Fruit fly (Drosophila melanogaster) S2 (cell line): Measurements from ENCODE around the gene CG17147.

Experiments used
- CG8478 ChIP-seq: fragments of >200 bp; optimal IDR thresholded peaks from 2 replicates; lab custom pipeline; 2018
- CTCF ChIP-seq, 2 experiments: fragments of >200 bp; optimal IDR thresholded peaks; 2 replicates each; lab custom pipeline; 2018

CG17147 gene

DNA sequence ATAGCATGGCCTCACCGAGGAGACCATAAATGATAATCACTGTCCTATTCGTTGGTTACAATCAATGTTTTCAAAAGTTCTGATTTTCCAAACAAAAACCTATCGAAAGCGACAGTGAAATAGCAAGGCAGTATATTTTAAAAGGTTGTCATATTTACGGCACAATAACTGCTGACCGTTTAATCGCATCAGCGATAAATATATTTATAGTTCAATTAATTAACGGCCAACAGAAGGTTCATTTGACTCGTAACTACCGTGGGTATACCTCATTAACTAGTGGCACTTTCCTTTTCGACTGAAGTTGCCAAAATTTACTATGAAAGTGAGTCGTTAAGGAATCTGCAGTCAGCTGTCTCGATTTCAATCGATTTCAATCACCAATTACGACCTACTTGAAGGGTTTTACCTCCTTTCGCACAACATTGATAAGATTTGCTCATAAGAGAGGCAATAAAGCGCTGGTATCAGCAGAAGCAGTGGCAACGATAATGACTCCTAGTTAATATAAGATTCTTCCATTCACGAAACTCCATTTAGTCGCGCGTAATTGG, at the start of gene CG17147:
Gene CG17147, plus strand, starts transcription at position 535 of the 554 bp plus-strand sequence.
- no peak for TF ChIP-seq CG8478 (lab: Kevin White, UChicago)

DNA sequence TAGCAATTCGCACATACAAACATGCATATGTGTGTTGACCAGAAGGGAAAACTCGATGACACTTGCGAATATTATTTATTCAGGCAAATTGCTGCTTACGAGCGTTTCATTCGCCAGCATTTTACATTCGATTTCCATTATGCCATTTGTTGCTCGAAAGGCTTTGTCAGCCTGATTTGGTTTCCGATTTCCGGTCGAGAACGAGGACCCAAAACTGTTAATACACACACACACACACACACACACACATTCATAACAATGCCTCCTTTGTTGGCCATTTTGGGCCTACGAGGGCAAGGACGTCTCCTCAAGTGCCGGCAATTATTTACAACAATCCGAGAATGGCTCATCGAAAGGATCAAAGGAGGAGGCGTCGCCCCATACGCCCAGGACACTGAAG, 46.0 kb upstream of the CG17147 start:
- TF ChIP-seq CTCF (optimal IDR thresholded peaks at IDR 0.05; lab: Kevin White, UChicago) = no peak
- no peak for TF ChIP-seq CG8478 (lab: Kevin White, UChicago)

- TF ChIP-seq CTCF (optimal IDR thresholded peaks at IDR 0.05; lab: Kevin White, UChicago) = no peak
- TF ChIP-seq CG8478 (lab: Kevin White, UChicago) = no peak
These were observed 45.6 kb upstream of the CG17147 start for dm6 chr3L:20178101-20178500.

- TF ChIP-seq CG8478 (lab: Kevin White, UChicago) (no peak), CTCF (optimal IDR thresholded peaks at IDR 0.05; lab: Kevin White, UChicago) (no peak)
These were observed 40.9 kb upstream of the CG17147 start for dm6 chr3L:20182799-20183198.

DNA sequence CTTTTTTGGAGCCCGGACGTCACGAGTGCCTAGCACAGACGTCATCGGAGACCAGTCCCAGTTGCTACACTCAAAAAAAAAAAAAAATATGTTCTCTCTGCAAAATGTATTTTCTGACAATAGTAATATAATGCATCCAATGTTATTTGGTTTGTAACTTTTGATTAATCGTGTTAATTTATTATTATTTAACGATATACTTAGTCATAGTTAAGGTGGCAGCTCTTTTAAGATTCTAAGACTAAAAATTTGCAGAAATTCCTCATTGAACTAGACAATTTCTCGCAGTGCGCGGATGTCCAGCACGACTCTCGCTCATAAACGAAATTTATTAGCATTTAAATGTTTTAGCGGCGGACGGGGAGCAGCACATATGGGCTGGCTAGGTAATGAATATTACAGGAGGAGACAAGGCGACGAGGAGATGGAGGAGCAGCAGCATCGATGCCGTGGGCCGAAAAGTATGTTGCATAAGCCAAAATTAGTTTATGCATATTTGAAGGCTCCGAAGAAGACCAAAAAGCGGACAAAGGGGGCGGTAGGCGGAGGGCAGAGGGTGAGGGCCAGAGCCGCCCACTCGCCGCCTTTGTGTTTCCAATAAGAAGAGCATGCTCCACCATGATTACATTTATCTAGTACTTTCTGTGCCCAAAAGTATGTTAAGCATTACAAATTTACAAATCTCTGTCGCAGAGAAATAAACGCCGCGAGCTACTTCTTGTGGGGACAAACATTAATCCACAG, 40.2 kb upstream of the CG17147 start:
- TF ChIP-seq CTCF (optimal IDR thresholded peaks at IDR 0.05; lab: Kevin White, UChicago) (no peak), CG8478 (lab: Kevin White, UChicago) (no peak)

DNA sequence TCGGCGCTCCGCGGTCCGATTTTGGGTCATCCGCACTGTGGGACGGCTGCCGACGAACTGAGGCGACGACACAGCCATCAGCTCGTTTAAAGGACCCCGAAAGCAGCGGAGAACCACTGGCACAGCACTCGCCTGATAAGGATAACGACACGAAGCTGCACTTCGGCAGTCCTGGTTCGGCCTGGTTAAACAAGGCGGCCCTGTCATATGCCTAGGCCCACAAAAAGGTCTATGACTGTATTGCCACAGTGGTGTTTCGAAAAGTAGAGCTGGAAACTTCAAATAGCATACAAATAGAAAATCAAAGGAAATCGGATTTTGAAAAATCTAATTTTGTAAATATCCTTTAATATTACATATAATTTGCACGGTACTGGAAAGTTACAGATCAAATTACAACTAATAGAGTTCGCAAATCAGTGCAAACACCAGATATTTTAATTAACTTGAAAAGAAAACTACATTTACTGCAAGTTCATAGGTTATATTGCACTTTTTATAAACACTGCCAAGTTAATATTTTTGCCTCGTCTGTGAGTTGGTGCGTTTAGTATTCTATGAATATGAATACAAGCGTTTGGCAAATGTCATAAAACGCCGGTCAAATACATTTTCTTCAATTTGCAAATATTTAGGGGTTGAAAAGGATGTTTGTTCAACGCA, 38.4 kb upstream of the CG17147 start:
- TF ChIP-seq CTCF (optimal IDR thresholded peaks at IDR 0.05; lab: Kevin White, UChicago) (no peak), CG8478 (lab: Kevin White, UChicago) (no peak)

DNA sequence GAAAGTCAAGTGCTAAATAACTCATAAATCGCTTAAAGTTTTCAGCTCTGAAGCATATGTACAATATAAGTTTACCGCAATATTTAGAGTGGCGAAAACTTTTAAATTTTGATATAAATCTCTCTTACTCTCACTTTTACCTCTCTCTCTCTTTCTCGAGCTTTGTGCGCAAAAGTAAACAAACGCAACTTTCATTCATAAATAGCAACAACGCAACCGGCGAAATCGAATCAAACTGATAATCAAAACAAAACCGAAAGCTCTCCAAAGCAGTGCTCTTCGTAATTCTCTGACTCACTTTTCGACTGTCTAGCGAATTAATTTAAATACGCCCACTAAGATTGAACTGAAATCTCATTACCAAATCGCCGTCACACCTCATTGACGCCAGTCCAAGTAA, 37.8 kb upstream of the CG17147 start:
- TF ChIP-seq CG8478 (lab: Kevin White, UChicago) = no peak
- TF ChIP-seq CTCF (optimal IDR thresholded peaks at IDR 0.05; lab: Kevin White, UChicago) = no peak

- TF ChIP-seq CTCF (optimal IDR thresholded peaks at IDR 0.05; lab: Kevin White, UChicago) (no peak), CG8478 (lab: Kevin White, UChicago) (no peak)
These were observed 37.3 kb upstream of the CG17147 start for dm6 chr3L:20186294-20187020.

DNA sequence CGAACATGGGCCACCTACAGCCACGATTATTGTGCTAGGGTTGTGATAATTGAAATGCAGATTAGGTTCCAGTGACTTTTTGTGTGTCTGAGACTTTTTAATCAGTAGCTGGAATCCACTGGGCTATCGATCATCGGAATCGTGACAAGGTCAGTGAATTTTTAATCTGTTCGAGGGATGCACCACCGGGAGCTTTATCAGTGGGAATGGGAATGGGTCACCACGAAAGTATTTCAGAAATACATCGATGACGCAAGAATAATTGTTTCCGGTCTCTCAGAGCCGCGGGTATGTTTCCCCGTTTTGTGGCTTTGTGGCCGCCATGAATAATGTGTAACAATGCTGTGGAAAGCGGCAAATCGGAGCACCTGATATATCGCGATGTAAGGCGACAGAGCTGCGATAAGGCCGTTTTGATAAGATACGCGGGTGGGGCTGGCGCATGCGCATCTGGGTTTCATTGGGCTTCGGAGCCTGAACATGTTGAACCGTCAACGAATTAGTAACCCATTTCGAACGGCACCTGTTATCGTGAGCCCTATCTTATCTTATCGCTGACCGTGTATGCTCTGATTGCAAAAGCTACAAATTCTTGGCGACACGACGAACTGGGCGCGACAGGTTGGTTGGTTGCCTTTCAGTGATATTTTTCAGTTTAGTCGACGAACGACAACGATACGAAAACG, 35.7 kb upstream of the CG17147 start, which contains the start of gene Ssk:
Gene Ssk, plus strand, starts transcription at position 638 of the 686 bp plus-strand sequence.
- no peak for TF ChIP-seq CTCF (optimal IDR thresholded peaks at IDR 0.05; lab: Kevin White, UChicago)
- TF ChIP-seq CG8478 (lab: Kevin White, UChicago) = no peak

dm6 chr3L:20191848-20192247, 31.9 kb upstream of the CG17147 start:
- no peak for TF ChIP-seq CG8478 (lab: Kevin White, UChicago)
- no peak for TF ChIP-seq CTCF (optimal IDR thresholded peaks at IDR 0.05; lab: Kevin White, UChicago)

DNA sequence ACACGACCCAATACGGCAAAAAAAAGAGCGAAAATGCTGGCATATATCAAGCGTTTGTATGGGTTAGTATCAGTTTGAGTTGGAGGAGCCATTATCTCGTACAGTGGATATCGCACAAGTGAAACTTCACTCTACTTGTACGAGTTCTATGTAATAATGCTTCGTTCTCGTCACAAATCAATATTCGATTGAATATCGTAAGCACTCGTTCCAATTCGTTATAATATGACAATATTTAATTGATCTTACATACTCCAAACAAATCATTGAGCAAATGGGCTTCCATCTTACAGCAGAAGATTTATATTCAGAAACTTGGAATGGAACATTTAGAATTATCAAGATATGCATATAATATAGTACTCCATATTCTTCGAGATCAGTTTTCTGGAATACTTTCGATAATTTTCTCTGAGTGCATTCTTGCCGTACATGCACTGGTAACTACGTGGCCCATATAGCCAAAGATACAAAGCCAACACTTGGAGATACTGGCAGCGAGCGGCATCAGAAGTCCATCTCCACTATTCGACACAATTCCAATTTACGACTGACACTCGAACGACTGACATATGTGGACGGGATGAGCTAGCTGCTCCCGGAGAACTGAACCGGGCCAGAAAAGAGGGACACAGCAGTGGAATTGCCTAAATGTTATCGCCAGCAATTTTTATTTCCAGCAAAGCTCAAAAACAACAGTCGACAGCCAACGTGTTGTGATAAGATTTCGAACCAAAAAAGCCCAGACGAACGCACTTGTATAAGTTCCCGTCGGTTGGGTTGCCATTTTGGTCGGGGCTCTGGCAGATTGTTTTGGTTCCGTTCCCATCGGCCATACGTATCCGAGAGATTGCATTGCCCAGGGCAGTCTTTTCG, 30.6 kb upstream of the CG17147 start:
- TF ChIP-seq CG8478 (lab: Kevin White, UChicago) = no peak
- TF ChIP-seq CTCF (optimal IDR thresholded peaks at IDR 0.05; lab: Kevin White, UChicago) = no peak

DNA sequence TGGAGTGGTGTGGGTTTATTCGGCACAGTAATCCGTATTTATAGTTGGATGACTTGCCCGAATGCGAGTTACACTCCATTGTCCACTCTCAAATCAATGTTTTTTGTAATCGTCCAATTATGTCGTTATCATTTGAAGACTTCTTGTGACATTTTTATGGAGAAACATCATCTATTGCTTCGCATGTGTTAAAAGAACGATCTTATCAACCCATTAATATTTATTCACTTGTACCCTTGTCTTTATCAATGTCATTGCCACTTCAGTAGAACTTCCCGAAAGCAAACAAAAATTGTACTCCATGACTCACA, 30.0 kb upstream of the CG17147 start:
- TF ChIP-seq CG8478 (lab: Kevin White, UChicago) (no peak), CTCF (optimal IDR thresholded peaks at IDR 0.05; lab: Kevin White, UChicago) (no peak)

dm6 chr3L:20194731-20195130, 29.0 kb upstream of the CG17147 start:
- TF ChIP-seq CG8478 (lab: Kevin White, UChicago) (no peak), CTCF (optimal IDR thresholded peaks at IDR 0.05; lab: Kevin White, UChicago) (no peak)
